Worm (Caenorhabditis elegans) whole organism, young adult: Measurements from ENCODE around the gene syg-1.

ENCODE experiments used
- F49E8.2 ChIP-seq: sonication (generic microtip); optimal IDR thresholded peaks from 3 replicates; lab custom pipeline; 2017; ENCODE audit warnings: missing genetic modification characterization, mild to moderate bottlenecking, missing compliant biosample characterization, antibody characterized with exemption, moderate library complexity; ENCODE audit not compliant: insufficient read depth
- ama-1 ChIP-seq, 3 experiments: fragments of 150-350 bp in 1 of 3; sonication (generic microtip) in 2 of 3; optimal IDR thresholded peaks; 2 replicates each; lab custom pipeline; 2014 to 2018; ENCODE audit warnings: missing biosample characterization in 2 of 3, missing genetic modification characterization in 2 of 3, missing genetic modification reagents in 2 of 3
- cebp-1 ChIP-seq, 2 experiments: fragments of 200-800 bp in 1 of 2; sonication (Bioruptor generic) in 1 of 2; sonication (generic microtip) in 1 of 2; IDR thresholded peaks in 1 of 2; optimal IDR thresholded peaks in 1 of 2; 2 replicates each; pipeline versions ENCODE4 v1.3.6 to Lab custom; 2017 to 2022; ENCODE audit warnings: missing compliant biosample characterization in 2 of 2, missing genetic modification characterization in 2 of 2, mild to moderate bottlenecking in 1 of 2, missing genetic modification reagents in 1 of 2, moderate library complexity in 1 of 2
- dpff-1 ChIP-seq: sonication (generic microtip); optimal IDR thresholded peaks from 2 replicates; lab custom pipeline; 2017; ENCODE audit warnings: mild to moderate bottlenecking, missing genetic modification characterization, missing compliant biosample characterization
- egl-44 ChIP-seq: fragments of 200-800 bp; sonication (Bioruptor generic); IDR thresholded peaks from 2 replicates; pipeline ENCODE4 v1.3.6; 2022; ENCODE audit warnings: missing genetic modification reagents, missing genetic modification characterization, missing compliant biosample characterization
- hmg-1.2 ChIP-seq: fragments of 200-800 bp; sonication (Bioruptor generic); IDR thresholded peaks from 2 replicates; pipeline ENCODE4 v1.3.6; 2022; ENCODE audit warnings: missing genetic modification reagents, missing genetic modification characterization, missing compliant biosample characterization
- madf-6 ChIP-seq: fragments of 200-800 bp; sonication (Bioruptor generic); IDR thresholded peaks from 2 replicates; pipeline ENCODE4 v1.3.6; 2022; ENCODE audit warnings: missing genetic modification reagents, missing genetic modification characterization, missing compliant biosample characterization
- pha-4 ChIP-seq: fragments of 150-350 bp; sonication (generic microtip); optimal IDR thresholded peaks from 2 replicates; lab custom pipeline; 2014; ENCODE audit warnings: missing biosample characterization, missing genetic modification reagents, missing genetic modification characterization
- somi-1 ChIP-seq: fragments of 200-800 bp; sonication (Bioruptor generic); optimal IDR thresholded peaks from 2 replicates; lab custom pipeline; 2018; ENCODE audit warnings: mild to moderate bottlenecking, missing genetic modification characterization, missing compliant biosample characterization

ce11 chrX:2543353-2543752, 28.2 kb upstream of the syg-1 start:
- TF ChIP-seq somi-1 (GFP tag; lab: Kevin White, UChicago): no peak
- TF ChIP-seq ama-1 (optimal IDR thresholded peaks at IDR 0.05; lab: Kevin White, UChicago): no peak
- no peak for TF ChIP-seq ama-1 (GFP tag; optimal IDR thresholded peaks at IDR 0.05; lab: Kevin White, UChicago)
- no peak for TF ChIP-seq pha-4 (tag; lab: Kevin White, UChicago)
- TF ChIP-seq F49E8.2 (tag; lab: Kevin White, UChicago): no peak
- TF ChIP-seq egl-44: no peak
- TF ChIP-seq hmg-1.2 (GFP tag; lab: Robert Waterston, UW): no peak
- no peak for TF ChIP-seq dpff-1
- no peak for TF ChIP-seq cebp-1 (GFP tag; IDR thresholded peaks at IDR 0.05; lab: Robert Waterston, UW)
- peak; percentile 24 for TF ChIP-seq cebp-1 (tag; optimal IDR thresholded peaks at IDR 0.05; lab: Kevin White, UChicago)
- no peak for TF ChIP-seq madf-6 (GFP tag; lab: Robert Waterston, UW)
